Worm (Caenorhabditis elegans) whole organism, early embryonic: Measurements from ENCODE around the gene F45E1.1.

ENCODE experiments used
- B0310.2 ChIP-seq: sonication (generic microtip); optimal IDR thresholded peaks from 2 replicates; lab custom pipeline; 2016; ENCODE audit warnings: mild to moderate bottlenecking, missing genetic modification characterization, missing compliant biosample characterization
- F13C5.2 ChIP-seq: sonication (generic microtip); optimal IDR thresholded peaks from 2 replicates; lab custom pipeline; 2017; ENCODE audit warnings: mild to moderate bottlenecking, missing genetic modification characterization, inconsistent platforms, missing compliant biosample characterization
- aly-1 ChIP-seq: sonication (generic microtip); optimal IDR thresholded peaks from 2 replicates; lab custom pipeline; 2016; ENCODE audit warnings: missing genetic modification characterization, missing compliant biosample characterization
- ama-1 ChIP-seq: fragments of 150-350 bp; optimal IDR thresholded peaks from 2 replicates; lab custom pipeline; 2014
- ceh-13 ChIP-seq: fragments of 200-800 bp; sonication (Bioruptor generic); optimal IDR thresholded peaks from 2 replicates; lab custom pipeline; 2018; ENCODE audit warnings: mild to moderate bottlenecking, missing genetic modification characterization, missing compliant biosample characterization
- ceh-36 ChIP-seq: sonication (generic microtip); optimal IDR thresholded peaks from 2 replicates; lab custom pipeline; 2016; ENCODE audit warnings: missing genetic modification characterization, inconsistent platforms, missing compliant biosample characterization
- ets-7 ChIP-seq: sonication (generic microtip); optimal IDR thresholded peaks from 2 replicates; lab custom pipeline; 2016; ENCODE audit warnings: missing genotype, missing genetic modification characterization, missing compliant biosample characterization
- flt-1 ChIP-seq: fragments of 200-800 bp; sonication (Bioruptor generic); IDR thresholded peaks from 2 replicates; pipeline ENCODE4 v1.3.6; 2022; ENCODE audit warnings: missing genetic modification characterization, missing compliant biosample characterization
- hmbx-1 ChIP-seq: sonication (generic microtip); optimal IDR thresholded peaks from 2 replicates; lab custom pipeline; 2016; ENCODE audit warnings: mild to moderate bottlenecking, missing genetic modification characterization, missing compliant biosample characterization
- hmg-4 ChIP-seq: fragments of 200-800 bp; sonication (Bioruptor generic); optimal IDR thresholded peaks from 2 replicates; lab custom pipeline; 2018; ENCODE audit warnings: mild to moderate bottlenecking, missing genetic modification characterization, missing compliant biosample characterization
- hnd-1 ChIP-seq: sonication (generic microtip); optimal IDR thresholded peaks from 2 replicates; lab custom pipeline; 2016; ENCODE audit warnings: missing genetic modification characterization, missing compliant biosample characterization
- pes-1 ChIP-seq: fragments of 200-800 bp; sonication (Bioruptor generic); IDR thresholded peaks from 2 replicates; pipeline ENCODE4 v1.3.6; 2022; ENCODE audit warnings: missing genetic modification reagents, missing genetic modification characterization, missing compliant biosample characterization
- scrt-1 ChIP-seq: fragments of 200-800 bp; sonication (Bioruptor generic); IDR thresholded peaks from 2 replicates; pipeline ENCODE4 v1.3.6; 2022; ENCODE audit warnings: missing genetic modification characterization, missing compliant biosample characterization
- sea-1 ChIP-seq: fragments of 200-800 bp; sonication (Bioruptor generic); conservative IDR thresholded peaks from 2 replicates; pipeline ENCODE4 v1.3.6; 2022; ENCODE audit warnings: missing genetic modification characterization, missing compliant biosample characterization
- tbx-11 ChIP-seq: fragments of 200-800 bp; sonication (Bioruptor generic); IDR thresholded peaks from 2 replicates; pipeline ENCODE4 v1.3.6; 2022; ENCODE audit warnings: missing genetic modification characterization, missing compliant biosample characterization
- tbx-37 ChIP-seq: fragments of 200-800 bp; sonication (Bioruptor generic); conservative IDR thresholded peaks from 2 replicates; pipeline ENCODE4 v1.3.6; 2022; ENCODE audit warnings: missing genetic modification reagents, missing genetic modification characterization, missing compliant biosample characterization
- tra-4 ChIP-seq: sonication (generic microtip); optimal IDR thresholded peaks from 2 replicates; lab custom pipeline; 2017; ENCODE audit warnings: missing genetic modification characterization, missing compliant biosample characterization

Gene F45E1.1

DNA sequence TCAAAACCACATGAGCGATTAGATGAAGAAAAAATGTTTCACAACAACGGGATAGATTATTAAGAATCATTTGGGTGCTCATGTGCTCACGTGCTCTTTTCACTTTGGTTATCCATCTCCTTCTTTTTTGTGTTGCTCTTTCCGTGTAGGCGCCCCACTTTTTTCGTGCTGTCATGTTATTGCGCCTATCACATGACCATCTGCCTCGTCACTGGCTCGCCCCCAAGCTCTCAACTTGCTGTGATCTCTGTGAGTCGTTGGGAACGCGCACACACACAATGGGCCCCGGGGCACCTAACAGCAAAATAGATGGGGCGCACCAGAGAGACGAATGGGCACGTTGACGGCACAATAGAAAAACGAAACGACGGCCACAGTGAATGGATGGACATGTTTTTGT, 18.1 kb downstream of the F45E1.1 start:
- TF ChIP-seq pes-1 (no peak), scrt-1 (GFP tag; lab: Robert Waterston, UW) (no peak), ceh-13 (GFP tag; lab: Kevin White, UChicago) (no peak), ama-1 (lab: Kevin White, UChicago) (no peak), tbx-37 (GFP tag; lab: Robert Waterston, UW) (no peak), flt-1 (GFP tag; lab: Robert Waterston, UW) (no peak)

DNA sequence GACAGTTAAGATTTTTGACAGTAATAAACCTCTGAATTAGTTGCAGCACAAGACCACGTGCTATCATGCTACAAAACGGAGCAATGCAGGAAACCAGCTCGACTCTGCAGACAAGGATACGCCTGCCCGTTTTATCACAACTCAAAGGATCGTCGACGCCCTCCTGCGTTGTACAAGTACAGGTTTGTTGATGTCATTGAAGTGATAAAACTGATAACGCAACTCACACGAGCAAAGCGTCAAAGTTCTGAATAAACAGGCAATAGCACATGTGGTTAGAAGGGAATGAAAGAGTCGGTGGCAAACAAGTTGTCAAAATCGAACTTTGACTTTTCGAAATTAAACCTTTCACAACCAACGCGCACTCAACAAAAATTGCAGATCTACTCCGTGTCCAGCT, 19.2 kb downstream of the F45E1.1 start:
- TF ChIP-seq flt-1 (GFP tag; lab: Robert Waterston, UW) (no peak), scrt-1 (GFP tag; lab: Robert Waterston, UW) (no peak), F13C5.2 (tag; lab: Kevin White, UChicago) (no peak), hmbx-1 (tag; lab: Kevin White, UChicago) (no peak), B0310.2 (no peak), aly-1 (tag; lab: Kevin White, UChicago) (no peak), ama-1 (lab: Kevin White, UChicago) (no peak), pes-1 (no peak), hmg-4 (GFP tag; lab: Kevin White, UChicago) (no peak), ceh-36 (tag; lab: Kevin White, UChicago) (no peak), sea-1 (GFP tag; lab: Robert Waterston, UW) (no peak), tbx-37 (GFP tag; lab: Robert Waterston, UW) (no peak), ceh-13 (GFP tag; lab: Kevin White, UChicago) (no peak), tra-4 (tag; lab: Kevin White, UChicago) (no peak), hnd-1 (tag; lab: Kevin White, UChicago) (no peak), tbx-11 (no peak)

DNA sequence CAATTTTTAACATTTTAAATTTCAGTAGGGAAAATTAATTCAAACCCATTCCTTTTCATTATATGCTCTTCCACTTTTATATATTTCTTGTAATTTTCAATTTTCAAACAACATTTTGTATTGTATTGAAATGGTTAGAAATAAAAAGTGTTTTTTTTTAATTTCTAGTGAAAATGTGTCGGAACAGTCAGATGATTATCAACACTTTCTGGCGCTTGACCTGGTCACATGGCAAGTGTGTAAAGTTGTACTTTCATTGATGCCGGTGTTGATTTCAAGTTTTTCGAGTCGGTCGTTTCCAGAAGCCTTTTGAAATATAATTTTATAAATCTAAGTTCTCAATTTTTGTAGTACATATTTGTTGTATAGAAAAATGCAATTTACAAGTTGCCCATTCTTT, 23.2 kb downstream of the F45E1.1 start:
- TF ChIP-seq tbx-37 (GFP tag; lab: Robert Waterston, UW) (no peak), ceh-36 (tag; lab: Kevin White, UChicago) (no peak), aly-1 (tag; lab: Kevin White, UChicago) (no peak), sea-1 (GFP tag; lab: Robert Waterston, UW) (no peak), ama-1 (lab: Kevin White, UChicago) (no peak), hmbx-1 (tag; lab: Kevin White, UChicago) (no peak), B0310.2 (no peak), ceh-13 (GFP tag; lab: Kevin White, UChicago) (no peak), hnd-1 (tag; lab: Kevin White, UChicago) (no peak), scrt-1 (GFP tag; lab: Robert Waterston, UW) (no peak), hmg-4 (GFP tag; lab: Kevin White, UChicago) (no peak), tbx-11 (no peak), ets-7 (tag; lab: Kevin White, UChicago) (no peak), flt-1 (GFP tag; lab: Robert Waterston, UW) (no peak), F13C5.2 (tag; lab: Kevin White, UChicago) (no peak)

DNA sequence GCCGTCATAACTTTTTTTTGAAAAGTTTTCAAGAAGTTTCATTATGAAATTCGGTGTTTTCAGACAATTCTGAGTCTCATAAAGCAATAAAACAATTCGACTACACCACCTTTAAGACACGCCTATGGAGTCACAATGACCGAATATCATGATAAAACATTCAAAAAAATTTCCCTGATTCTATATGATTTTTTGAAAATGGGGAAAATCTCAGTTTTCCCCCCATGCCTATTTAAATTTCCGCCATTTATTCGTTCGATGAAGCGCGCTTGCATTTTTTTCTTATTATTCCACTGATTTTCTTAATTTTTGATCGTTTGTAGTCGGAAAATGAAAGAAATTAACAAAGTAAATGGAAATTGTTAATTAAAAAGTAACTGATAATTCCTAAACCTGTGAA, 24.0 kb downstream of the F45E1.1 start:
- TF ChIP-seq F13C5.2 (tag; lab: Kevin White, UChicago) (no peak), tbx-11 (no peak), ets-7 (tag; lab: Kevin White, UChicago) (no peak), hmbx-1 (tag; lab: Kevin White, UChicago) (no peak), sea-1 (GFP tag; lab: Robert Waterston, UW) (no peak), pes-1 (no peak), tra-4 (tag; lab: Kevin White, UChicago) (no peak), scrt-1 (GFP tag; lab: Robert Waterston, UW) (no peak), flt-1 (GFP tag; lab: Robert Waterston, UW) (no peak), hmg-4 (GFP tag; lab: Kevin White, UChicago) (no peak), ceh-13 (GFP tag; lab: Kevin White, UChicago) (no peak), ama-1 (lab: Kevin White, UChicago) (no peak), tbx-37 (GFP tag; lab: Robert Waterston, UW) (no peak), hnd-1 (tag; lab: Kevin White, UChicago) (no peak), aly-1 (tag; lab: Kevin White, UChicago) (no peak), ceh-36 (tag; lab: Kevin White, UChicago) (no peak), B0310.2 (no peak)

DNA sequence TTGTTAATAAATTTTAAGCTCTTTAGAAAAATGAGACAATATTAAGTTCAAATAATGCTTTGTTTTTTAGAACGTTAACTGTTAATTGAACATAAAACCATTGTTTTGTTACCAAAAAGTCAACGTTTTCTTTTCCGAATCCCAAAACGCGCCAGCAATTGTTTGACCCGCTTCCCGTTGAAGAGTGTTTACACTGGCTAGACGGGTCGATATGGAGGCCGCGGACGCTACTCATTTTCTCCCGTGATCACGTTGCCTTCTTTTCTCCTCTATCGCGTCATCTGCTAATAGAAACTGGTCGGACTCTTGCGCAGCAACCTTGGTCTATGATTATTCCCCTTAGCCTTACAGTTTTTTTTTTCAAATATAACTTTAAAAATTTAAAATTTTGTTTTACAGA, 25.6 kb downstream of the F45E1.1 start, which contains the start of gene C34D10.1:
Gene C34D10.1 (plus strand): TSS at position 400 of the 400 bp plus-strand sequence.
- no peak for TF ChIP-seq tra-4 (tag; lab: Kevin White, UChicago)
- TF ChIP-seq F13C5.2 (tag; lab: Kevin White, UChicago), result peak; percentile 61
- TF ChIP-seq hmbx-1 (tag; lab: Kevin White, UChicago), result no peak
- no peak for TF ChIP-seq ceh-36 (tag; lab: Kevin White, UChicago)
- TF ChIP-seq aly-1 (tag; lab: Kevin White, UChicago), result no peak
- TF ChIP-seq pes-1, result no peak
- peak; percentile 28 for TF ChIP-seq hmg-4 (GFP tag; lab: Kevin White, UChicago)
- no peak for TF ChIP-seq tbx-37 (GFP tag; lab: Robert Waterston, UW)
- TF ChIP-seq sea-1 (GFP tag; lab: Robert Waterston, UW), result no peak
- no peak for TF ChIP-seq ceh-13 (GFP tag; lab: Kevin White, UChicago)
- no peak for TF ChIP-seq ama-1 (lab: Kevin White, UChicago)
- no peak for TF ChIP-seq tbx-11
- TF ChIP-seq flt-1 (GFP tag; lab: Robert Waterston, UW), result no peak
- no peak for TF ChIP-seq hnd-1 (tag; lab: Kevin White, UChicago)
- TF ChIP-seq B0310.2, result no peak

DNA sequence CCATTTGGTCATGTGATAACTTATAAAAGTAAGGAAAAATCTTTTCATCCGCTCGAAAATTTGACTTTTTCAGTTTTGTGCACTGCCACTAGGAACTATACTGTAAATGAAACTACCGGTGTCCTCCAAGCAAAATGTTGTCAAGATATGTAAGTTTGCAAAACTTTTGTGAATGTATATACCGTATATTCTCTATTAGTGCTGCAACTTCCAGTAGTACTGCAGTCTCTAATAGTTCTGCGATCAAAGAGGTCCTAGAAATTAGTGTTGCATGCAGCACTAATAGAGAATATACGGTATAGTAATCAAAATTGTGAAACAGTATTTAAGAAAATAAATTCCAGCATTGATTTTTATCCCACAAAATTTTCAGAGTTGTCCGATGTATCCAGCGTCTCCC, 26.6 kb downstream of the F45E1.1 start:
- no peak for TF ChIP-seq pes-1
- TF ChIP-seq hnd-1 (tag; lab: Kevin White, UChicago), result no peak

DNA sequence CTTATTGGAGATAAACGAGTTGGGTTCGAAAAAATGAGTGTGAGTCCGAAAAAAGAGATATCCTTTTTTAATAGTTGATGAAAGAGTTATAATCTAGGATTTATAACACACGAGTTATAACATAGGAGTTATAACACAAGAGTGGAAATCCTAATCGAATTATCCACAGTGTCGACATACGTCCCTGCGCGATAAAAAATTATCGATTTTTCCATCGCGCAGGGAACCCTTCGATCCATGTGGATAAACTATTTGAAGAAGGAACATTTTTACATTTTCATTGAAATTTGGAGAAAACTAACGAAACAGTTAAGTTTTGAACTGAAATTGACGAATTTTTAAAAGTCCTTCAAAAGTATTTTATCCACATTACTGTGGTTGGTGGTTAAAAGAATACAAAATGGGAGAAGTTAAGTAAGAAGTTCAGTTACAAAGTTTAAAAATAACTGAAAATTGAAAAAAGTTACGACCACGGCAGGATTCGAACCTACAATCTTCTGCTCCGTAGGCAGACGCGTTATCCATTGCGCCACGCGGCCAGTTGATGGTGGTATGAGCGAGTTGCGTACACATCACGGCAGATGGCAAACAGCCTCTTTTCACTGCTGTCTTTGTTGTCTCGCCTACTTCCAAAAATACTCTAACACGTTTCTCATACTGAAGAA, 32.9 kb downstream of the F45E1.1 start:
- TF ChIP-seq flt-1 (GFP tag; lab: Robert Waterston, UW), result peak; percentile 79
- TF ChIP-seq tbx-11, result peak; percentile 67
- peak; percentile 81 for TF ChIP-seq F13C5.2 (tag; lab: Kevin White, UChicago)
- TF ChIP-seq hmbx-1 (tag; lab: Kevin White, UChicago), result no peak
- TF ChIP-seq ceh-36 (tag; lab: Kevin White, UChicago), result peak; percentile 52
- no peak for TF ChIP-seq tra-4 (tag; lab: Kevin White, UChicago)
- TF ChIP-seq ama-1 (lab: Kevin White, UChicago), result no peak
- TF ChIP-seq B0310.2, result peak; percentile 40
- no peak for TF ChIP-seq ets-7 (tag; lab: Kevin White, UChicago)
- peak; percentile 54; the same call in 1 of the 2 replicates for TF ChIP-seq scrt-1 (GFP tag; lab: Robert Waterston, UW)
- TF ChIP-seq sea-1 (GFP tag; lab: Robert Waterston, UW), result peak; percentile 73
- TF ChIP-seq ceh-13 (GFP tag; lab: Kevin White, UChicago), result peak; percentile 48
- TF ChIP-seq aly-1 (tag; lab: Kevin White, UChicago), result peak; percentile 84
- peak; percentile 22 for TF ChIP-seq hnd-1 (tag; lab: Kevin White, UChicago)
- peak; percentile 78 for TF ChIP-seq hmg-4 (GFP tag; lab: Kevin White, UChicago)
- TF ChIP-seq pes-1, result peak; percentile 82
- no peak for TF ChIP-seq tbx-37 (GFP tag; lab: Robert Waterston, UW)
